Worm (Caenorhabditis elegans) whole organism, midembryonic: ENCODE data around the gene srsx-33.
A peak's percentile ranks its signal among the peaks of the same experiment; 100 is the strongest.

Experiments used
- T22C8.4 ChIP-seq: fragments of 200-800 bp; sonication (Bioruptor generic); IDR thresholded peaks from 2 replicates; pipeline ENCODE4 v1.3.6; 2022; ENCODE audit warnings: missing genetic modification characterization, missing compliant biosample characterization
- cog-1 ChIP-seq: sonication (generic microtip); optimal IDR thresholded peaks from 2 replicates; lab custom pipeline; 2016; ENCODE audit warnings: missing genetic modification characterization, missing compliant biosample characterization
- flt-1 ChIP-seq: fragments of 200-800 bp; sonication (Bioruptor generic); IDR thresholded peaks from 2 replicates; pipeline ENCODE4 v1.3.6; 2022; ENCODE audit warnings: missing genetic modification characterization, missing compliant biosample characterization
- klf-2 ChIP-seq: fragments of 200-800 bp; sonication (Bioruptor generic); conservative IDR thresholded peaks from 2 replicates; pipeline ENCODE4 v1.3.6; 2022; ENCODE audit warnings: missing genetic modification reagents, missing genetic modification characterization, missing compliant biosample characterization
- med-1 ChIP-seq: sonication (generic microtip); optimal IDR thresholded peaks from 2 replicates; lab custom pipeline; 2017; ENCODE audit warnings: missing genetic modification characterization, mild to moderate bottlenecking, missing compliant biosample characterization, antibody characterized with exemption, missing genetic modification reagents; ENCODE audit not compliant: insufficient read depth
- ref-1 ChIP-seq: fragments of 200-800 bp; sonication (Bioruptor generic); conservative IDR thresholded peaks from 2 replicates; pipeline ENCODE4 v1.3.6; 2022; ENCODE audit warnings: missing genetic modification reagents, missing genetic modification characterization, missing compliant biosample characterization
- tab-1 ChIP-seq: fragments of 200-800 bp; sonication (Bioruptor generic); IDR thresholded peaks from 2 replicates; pipeline ENCODE4 v1.3.6; 2022; ENCODE audit warnings: missing genetic modification characterization, missing compliant biosample characterization
- ztf-23 ChIP-seq: fragments of 200-800 bp; sonication (Bioruptor generic); IDR thresholded peaks from 2 replicates; pipeline ENCODE4 v1.3.6; 2022; ENCODE audit warnings: missing genetic modification reagents, missing genetic modification characterization, missing compliant biosample characterization
- ztf-29 ChIP-seq: fragments of 200-800 bp; sonication (Bioruptor generic); IDR thresholded peaks from 2 replicates; pipeline ENCODE4 v1.3.6; 2022; ENCODE audit warnings: missing genetic modification reagents, missing genetic modification characterization, missing compliant biosample characterization

Gene srsx-33

DNA sequence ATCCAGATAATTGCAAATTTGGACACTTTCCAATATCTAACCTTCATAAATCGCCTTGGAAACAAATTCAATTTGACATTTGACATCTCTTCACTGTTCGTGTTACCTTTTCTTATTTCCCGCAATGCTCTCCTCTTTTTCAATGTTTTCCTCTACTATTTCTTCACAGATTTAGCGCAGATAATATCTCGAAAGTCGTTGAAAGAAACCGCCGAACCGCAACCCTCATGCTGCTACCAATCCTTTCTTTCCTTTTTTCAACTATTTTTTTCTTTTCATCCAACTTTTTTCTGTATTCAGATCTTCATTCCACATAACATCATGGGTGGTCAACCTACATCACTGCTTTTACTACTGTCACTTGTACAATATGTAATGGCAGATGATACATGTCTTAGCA is 18.0 kb downstream of the srsx-33 start, which contains the start of gene T19B10.5:
Gene T19B10.5 (plus strand): TSS at position 301 of the 400 bp plus-strand sequence.
- no peak for TF ChIP-seq T22C8.4
- TF ChIP-seq ztf-23 (GFP tag; lab: Robert Waterston, UW): no peak
- TF ChIP-seq ztf-29 (GFP tag; lab: Robert Waterston, UW): no peak
- TF ChIP-seq klf-2: no peak
- no peak for TF ChIP-seq med-1
- TF ChIP-seq ref-1 (GFP tag; lab: Robert Waterston, UW): no peak
- no peak for TF ChIP-seq tab-1
- no peak for TF ChIP-seq cog-1 (tag; lab: Kevin White, UChicago)

DNA sequence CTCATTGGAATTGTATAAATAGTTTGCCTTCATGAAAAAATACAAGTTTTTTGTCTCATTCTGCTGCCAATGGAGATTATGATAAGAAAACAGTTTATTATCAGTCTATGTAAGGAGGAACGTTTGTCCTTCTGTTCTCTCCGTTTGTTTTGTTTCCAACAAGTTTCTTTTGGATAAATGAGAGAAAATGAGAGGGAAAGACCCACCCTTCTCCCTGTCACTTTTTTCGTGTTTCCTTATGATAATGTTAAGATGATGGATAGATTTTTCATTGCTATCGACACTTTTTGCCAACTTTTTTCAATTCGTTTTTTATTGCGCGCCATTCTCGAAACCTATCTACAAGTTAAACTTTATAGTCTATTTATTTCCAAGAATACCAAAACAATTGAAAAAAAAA is 21.2 kb downstream of the srsx-33 start:
- TF ChIP-seq ztf-23 (GFP tag; lab: Robert Waterston, UW) (no peak), ref-1 (GFP tag; lab: Robert Waterston, UW) (no peak), flt-1 (GFP tag; lab: Robert Waterston, UW) (no peak), cog-1 (tag; lab: Kevin White, UChicago) (no peak), ztf-29 (GFP tag; lab: Robert Waterston, UW) (no peak), med-1 (no peak), T22C8.4 (no peak), tab-1 (no peak), klf-2 (no peak)

DNA sequence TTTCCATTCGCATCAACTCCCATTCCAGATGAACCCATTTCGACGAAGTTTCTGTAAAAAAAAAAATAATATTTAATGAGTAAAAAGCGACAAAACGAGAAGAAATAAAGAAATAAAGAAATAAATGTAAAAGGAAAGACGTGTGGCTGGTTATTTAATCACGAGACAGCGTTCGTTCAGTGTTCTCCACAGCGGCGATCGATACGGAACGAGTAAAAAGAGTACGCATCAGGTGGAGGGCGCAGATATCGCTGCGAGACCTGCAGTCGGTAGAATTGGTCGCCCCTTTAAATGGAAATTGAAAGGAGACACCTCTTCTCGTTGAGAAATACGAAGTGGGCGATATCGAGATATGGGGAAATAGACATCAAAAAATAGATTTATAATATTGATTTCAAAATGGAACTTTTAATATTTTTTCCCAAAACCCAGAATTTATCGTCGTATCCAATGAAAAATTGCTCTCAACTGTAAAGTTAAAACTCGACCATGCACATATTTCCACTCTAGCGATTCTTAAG is 23.6 kb downstream of the srsx-33 start, which contains the start of gene pqn-70:
Gene pqn-70 (minus strand): TSS at position 51 of the 521 bp plus-strand sequence.
- TF ChIP-seq klf-2: no peak
- TF ChIP-seq flt-1 (GFP tag; lab: Robert Waterston, UW): peak; percentile 67; the same call in 1 of the 2 replicates
- TF ChIP-seq ztf-29 (GFP tag; lab: Robert Waterston, UW): no peak
- peak; percentile 90 for TF ChIP-seq T22C8.4
- peak; percentile 57; the same call in 1 of the 2 replicates for TF ChIP-seq ztf-23 (GFP tag; lab: Robert Waterston, UW)
- peak; percentile 61 for TF ChIP-seq cog-1 (tag; lab: Kevin White, UChicago)

DNA sequence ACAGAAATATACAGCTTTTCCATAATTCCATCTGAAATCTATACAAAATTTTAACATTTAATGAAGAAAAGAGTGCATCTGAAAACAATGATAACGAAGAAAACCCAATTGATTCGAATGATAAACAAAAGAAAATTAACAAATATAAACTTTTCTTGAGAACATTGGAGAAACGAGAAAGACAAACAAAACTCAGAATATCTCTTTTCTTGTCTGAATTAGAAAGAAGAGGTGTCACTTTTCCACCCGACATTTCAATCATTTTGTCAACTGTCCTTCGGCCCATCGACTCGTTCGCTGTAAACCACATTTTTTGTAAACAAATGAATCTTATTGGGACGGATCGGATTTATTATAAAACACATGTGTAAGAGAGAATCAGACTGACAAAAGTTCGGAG is 26.3 kb downstream of the srsx-33 start, which contains the start of gene bgal-1:
Gene bgal-1 (minus strand): TSS at position 38 of the 400 bp plus-strand sequence.
- TF ChIP-seq flt-1 (GFP tag; lab: Robert Waterston, UW) (no peak), ztf-23 (GFP tag; lab: Robert Waterston, UW) (no peak), tab-1 (no peak), ztf-29 (GFP tag; lab: Robert Waterston, UW) (no peak), klf-2 (no peak), cog-1 (tag; lab: Kevin White, UChicago) (no peak), T22C8.4 (no peak), ref-1 (GFP tag; lab: Robert Waterston, UW) (no peak), med-1 (no peak)

DNA sequence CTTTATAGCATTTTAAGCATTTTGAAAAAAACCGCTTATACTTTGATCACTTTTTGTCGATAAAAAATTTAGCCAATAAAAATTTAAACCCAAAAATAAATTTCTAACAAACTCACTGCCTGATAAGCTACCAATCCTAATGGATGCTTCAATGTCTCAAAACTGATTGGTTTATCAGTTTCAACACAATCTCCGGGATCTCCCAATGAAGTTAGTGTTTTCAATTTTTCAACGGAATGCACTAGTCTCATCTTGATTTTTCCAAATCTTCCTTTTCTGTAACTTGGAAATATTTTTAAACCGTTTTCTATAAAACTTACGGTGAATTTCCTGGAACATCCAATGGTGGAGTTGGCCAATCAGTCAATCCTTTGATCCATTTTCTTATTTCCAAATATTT is 28.6 kb downstream of the srsx-33 start:
- TF ChIP-seq T22C8.4: no peak
- TF ChIP-seq ref-1 (GFP tag; lab: Robert Waterston, UW): no peak
- no peak for TF ChIP-seq ztf-29 (GFP tag; lab: Robert Waterston, UW)
- no peak for TF ChIP-seq med-1
- TF ChIP-seq tab-1: no peak
- no peak for TF ChIP-seq ztf-23 (GFP tag; lab: Robert Waterston, UW)
- no peak for TF ChIP-seq klf-2
- TF ChIP-seq flt-1 (GFP tag; lab: Robert Waterston, UW): no peak
- TF ChIP-seq cog-1 (tag; lab: Kevin White, UChicago): no peak

DNA sequence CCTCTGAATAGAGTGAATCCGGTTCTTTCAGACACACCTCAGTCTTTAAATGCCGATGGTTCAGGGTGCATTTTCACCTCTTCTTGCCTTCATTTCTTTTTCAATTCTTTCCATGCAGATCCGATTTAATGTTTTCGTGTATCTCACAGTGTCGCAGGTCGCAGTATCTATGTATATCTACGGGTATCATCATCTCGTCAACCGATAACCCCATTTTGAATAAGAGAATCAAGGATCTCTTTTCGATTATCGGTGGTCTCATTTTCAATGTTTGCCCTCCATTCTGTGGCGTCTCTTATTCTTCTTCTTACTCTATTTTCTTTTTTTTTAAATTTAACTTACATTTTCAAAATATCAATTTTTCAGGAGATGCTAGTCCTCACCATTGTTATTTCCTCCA is 31.4 kb downstream of the srsx-33 start, which contains the start of gene T19B10.2:
Gene T19B10.2 (plus strand): TSS at position 367 of the 400 bp plus-strand sequence.
- TF ChIP-seq cog-1 (tag; lab: Kevin White, UChicago) (no peak), tab-1 (no peak), med-1 (no peak), ztf-23 (GFP tag; lab: Robert Waterston, UW) (no peak), ref-1 (GFP tag; lab: Robert Waterston, UW) (no peak), T22C8.4 (no peak), ztf-29 (GFP tag; lab: Robert Waterston, UW) (no peak), klf-2 (no peak), flt-1 (GFP tag; lab: Robert Waterston, UW) (no peak)

DNA sequence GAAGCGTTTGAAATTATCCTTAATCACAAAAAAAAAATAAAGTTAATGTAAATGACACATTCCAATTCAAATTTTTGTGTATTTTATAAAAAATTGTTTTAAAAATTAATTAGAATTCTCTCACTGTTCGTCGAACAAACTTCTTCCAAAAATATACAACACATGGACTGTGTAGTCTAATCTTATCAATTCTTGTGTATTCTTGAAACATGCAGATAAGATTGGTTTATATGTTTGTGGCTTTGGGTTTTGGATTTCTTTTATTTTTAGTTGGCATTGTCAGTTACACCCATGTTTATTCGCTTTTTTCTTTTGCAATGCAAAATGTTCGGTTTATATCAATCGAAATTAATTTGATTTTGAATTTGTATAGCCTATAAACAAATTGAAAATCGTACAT is 31.9 kb downstream of the srsx-33 start:
- no peak for TF ChIP-seq med-1
- TF ChIP-seq ztf-23 (GFP tag; lab: Robert Waterston, UW): no peak
- no peak for TF ChIP-seq cog-1 (tag; lab: Kevin White, UChicago)
- TF ChIP-seq flt-1 (GFP tag; lab: Robert Waterston, UW): no peak
- no peak for TF ChIP-seq klf-2
- TF ChIP-seq tab-1: no peak
- TF ChIP-seq ztf-29 (GFP tag; lab: Robert Waterston, UW): no peak
- TF ChIP-seq ref-1 (GFP tag; lab: Robert Waterston, UW): no peak
- TF ChIP-seq T22C8.4: no peak

DNA sequence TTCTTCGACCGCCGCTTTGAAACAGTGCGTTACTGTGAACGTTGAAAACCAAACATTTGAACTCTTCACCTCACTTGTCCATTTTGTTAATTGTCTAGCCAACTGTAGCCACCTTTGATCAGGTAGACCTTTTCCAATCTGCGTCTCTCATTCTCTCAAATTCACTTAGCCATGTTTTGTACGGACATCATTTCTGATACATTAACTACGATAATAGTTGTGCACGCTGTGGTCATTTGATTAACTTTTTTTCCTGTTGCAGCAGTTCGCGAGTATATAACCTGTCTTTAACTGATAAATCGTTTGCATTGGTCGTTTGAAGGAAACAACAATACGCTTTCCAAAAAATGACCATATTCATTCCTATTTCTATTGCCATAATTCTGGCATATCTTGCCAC is 34.9 kb downstream of the srsx-33 start, which contains the start of gene cyp-29A2:
Gene cyp-29A2 (plus strand): TSS at position 190 of the 400 bp plus-strand sequence.
- TF ChIP-seq ztf-29 (GFP tag; lab: Robert Waterston, UW) (no peak), flt-1 (GFP tag; lab: Robert Waterston, UW) (no peak), klf-2 (no peak), ref-1 (GFP tag; lab: Robert Waterston, UW) (no peak), med-1 (no peak), cog-1 (tag; lab: Kevin White, UChicago) (no peak), ztf-23 (GFP tag; lab: Robert Waterston, UW) (no peak), T22C8.4 (no peak), tab-1 (no peak)

DNA sequence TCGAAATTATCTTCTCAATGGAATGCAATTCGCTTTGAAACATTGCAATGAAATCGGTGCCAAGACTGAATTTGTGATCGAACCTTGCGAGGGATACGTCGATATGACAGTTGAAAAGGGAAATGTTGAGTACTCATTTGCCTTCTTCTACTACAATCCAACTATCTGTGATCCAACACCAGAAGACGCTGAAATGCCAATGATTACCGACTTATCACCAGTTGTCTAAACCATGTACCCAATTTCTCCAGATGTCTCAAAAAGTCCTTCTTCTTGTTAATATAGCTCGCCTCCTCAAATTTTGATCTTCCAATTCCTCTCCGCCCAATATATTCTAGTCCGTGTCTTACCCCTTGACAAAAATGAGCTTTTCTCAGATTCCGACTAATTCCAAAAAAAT is 36.2 kb downstream of the srsx-33 start:
- no peak for TF ChIP-seq klf-2
- TF ChIP-seq cog-1 (tag; lab: Kevin White, UChicago): no peak

DNA sequence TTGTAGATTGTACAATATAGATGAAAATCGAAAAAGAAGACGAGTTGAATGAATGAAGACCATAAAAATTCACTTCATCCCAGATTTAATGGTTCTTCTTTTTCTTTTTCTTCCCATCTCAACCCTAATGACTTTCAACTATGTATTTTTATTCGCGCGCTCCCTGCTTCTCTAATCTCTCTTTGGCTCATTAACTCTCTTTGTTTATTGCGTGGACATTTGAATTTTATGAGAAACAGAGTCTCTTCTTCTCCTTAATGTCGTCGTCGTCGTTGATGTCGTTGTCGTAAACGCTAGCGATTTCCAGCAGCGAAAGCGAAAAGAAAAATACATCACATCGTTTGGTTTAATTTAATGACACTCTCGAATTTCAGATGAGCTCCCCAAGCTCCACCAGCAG is 37.8 kb downstream of the srsx-33 start:
- TF ChIP-seq flt-1 (GFP tag; lab: Robert Waterston, UW): no peak
- TF ChIP-seq T22C8.4: no peak
- no peak for TF ChIP-seq klf-2
- TF ChIP-seq cog-1 (tag; lab: Kevin White, UChicago): no peak
- no peak for TF ChIP-seq ref-1 (GFP tag; lab: Robert Waterston, UW)
- no peak for TF ChIP-seq med-1
- no peak for TF ChIP-seq ztf-23 (GFP tag; lab: Robert Waterston, UW)
- no peak for TF ChIP-seq ztf-29 (GFP tag; lab: Robert Waterston, UW)
- no peak for TF ChIP-seq tab-1
